Worm (Caenorhabditis elegans) whole organism, L4/young adult: ENCODE measurements around the gene Y73F8A.15.

Experiments
- W03F9.2 ChIP-seq: fragments of 150-350 bp; optimal IDR thresholded peaks from 2 replicates; lab custom pipeline; 2014; ENCODE audit warnings: missing biosample characterization, missing genetic modification characterization
- dao-5 ChIP-seq: sonication (generic microtip); optimal IDR thresholded peaks from 2 replicates; lab custom pipeline; 2016; ENCODE audit warnings: missing genotype, missing genetic modification characterization, moderate library complexity, missing compliant biosample characterization
- him-1 ChIP-seq: sonication (generic microtip); optimal IDR thresholded peaks from 2 replicates; lab custom pipeline; 2016; ENCODE audit warnings: missing genotype, missing genetic modification reagents, missing genetic modification characterization, missing compliant biosample characterization

DNA sequence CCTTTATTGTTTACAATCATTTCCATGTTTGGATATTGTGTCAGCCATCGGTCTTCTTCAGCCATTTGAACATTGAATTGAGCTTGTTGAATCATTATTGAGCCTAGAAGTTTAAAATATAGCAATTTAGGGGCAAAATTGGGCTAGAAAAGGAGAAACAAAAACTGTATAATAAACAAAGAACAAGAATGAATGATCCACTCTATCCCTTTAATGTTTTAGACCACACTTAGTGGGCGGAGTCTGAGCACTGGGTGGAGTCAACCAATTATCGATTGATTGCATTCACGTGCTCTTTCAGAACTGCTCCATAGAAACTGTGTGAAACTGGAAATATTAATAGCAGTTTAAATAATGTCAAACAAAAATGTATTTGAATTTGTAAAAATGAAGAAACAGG, 6.7 kb downstream of the Y73F8A.15 start, which contains the start of gene tbx-40:
- TF ChIP-seq him-1 (tag; lab: Kevin White, UChicago) (no peak), dao-5 (tag; lab: Kevin White, UChicago) (no peak), W03F9.2 (tag; lab: Kevin White, UChicago) (no peak)
